Fruit fly (Drosophila melanogaster): ENCODE measurements around the gene Duba.

dm6 chr3L:11599965-11600420 is 9.3 kb downstream of the Duba start, which contains the start of the genes CG14137 and CG46394:
- TF ChIP-seq Hr83 (GFP tag; optimal IDR thresholded peaks at IDR 0.05; ENCODE audit: poor library complexity, severe bottlenecking) = no peak
- no peak for TF ChIP-seq dmrt93B (GFP tag; optimal IDR thresholded peaks at IDR 0.05)
- TF ChIP-seq br (GFP tag; optimal IDR thresholded peaks at IDR 0.05) = no peak
- no peak for TF ChIP-seq Sp1 (GFP tag; optimal IDR thresholded peaks at IDR 0.05)
- TF ChIP-seq Jra (GFP tag; optimal IDR thresholded peaks at IDR 0.05) = no peak
- no peak for TF ChIP-seq usp (GFP tag; optimal IDR thresholded peaks at IDR 0.05)
- no peak for TF ChIP-seq Myc (optimal IDR thresholded peaks at IDR 0.05)
- no peak for TF ChIP-seq h (GFP tag; optimal IDR thresholded peaks at IDR 0.05)
- no peak for TF ChIP-seq jim (GFP tag; optimal IDR thresholded peaks at IDR 0.05)
- no peak for TF ChIP-seq pan (optimal IDR thresholded peaks at IDR 0.05)
